Worm (Caenorhabditis elegans) whole organism, L2 larva: Measurements from ENCODE around the gene nspd-7.

Experiments
- fos-1 ChIP-seq: fragments of 150-350 bp; optimal IDR thresholded peaks from 2 replicates; lab custom pipeline; 2014; ENCODE audit warnings: missing biosample characterization, missing genetic modification characterization
- lin-39 ChIP-seq: fragments of 150-350 bp; optimal IDR thresholded peaks from 2 replicates; lab custom pipeline; 2014; ENCODE audit warnings: missing biosample characterization, missing genetic modification reagents, missing genetic modification characterization
- nhr-129 ChIP-seq: fragments of 150-350 bp; optimal IDR thresholded peaks from 2 replicates; lab custom pipeline; 2014; ENCODE audit warnings: missing biosample characterization, missing genetic modification characterization
- ztf-4 ChIP-seq: fragments of 150-350 bp; optimal IDR thresholded peaks from 2 replicates; lab custom pipeline; 2014; ENCODE audit warnings: missing biosample characterization, missing genetic modification characterization

DNA sequence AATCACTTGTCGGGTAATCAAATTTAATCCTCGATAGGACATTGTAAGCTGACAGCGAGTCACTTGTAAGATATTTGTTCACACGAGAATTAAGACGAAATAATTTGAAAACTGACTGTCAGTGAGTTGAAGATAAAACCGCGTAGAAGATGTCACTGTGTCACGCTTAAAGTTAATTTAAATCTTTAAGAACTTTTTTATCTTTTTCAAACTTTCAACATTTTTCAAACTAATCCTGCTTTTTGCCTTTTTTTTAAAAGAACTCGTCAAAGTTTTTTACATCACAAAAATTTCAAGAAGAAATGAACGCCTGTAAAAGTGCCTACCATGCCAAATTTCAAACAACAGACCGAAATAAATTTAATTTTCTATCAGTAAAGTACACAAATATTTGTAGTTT lies 44.6 kb upstream of the nspd-7 start, which contains the start of gene acs-18:
- TF ChIP-seq ztf-4 (tag; lab: Kevin White, UChicago) = no peak
- TF ChIP-seq lin-39 = no peak
- TF ChIP-seq fos-1 = no peak
- no peak for TF ChIP-seq nhr-129 (tag; lab: Kevin White, UChicago)
